Worm (Caenorhabditis elegans): ENCODE data around the gene rpl-20.

rpl-20 gene

DNA sequence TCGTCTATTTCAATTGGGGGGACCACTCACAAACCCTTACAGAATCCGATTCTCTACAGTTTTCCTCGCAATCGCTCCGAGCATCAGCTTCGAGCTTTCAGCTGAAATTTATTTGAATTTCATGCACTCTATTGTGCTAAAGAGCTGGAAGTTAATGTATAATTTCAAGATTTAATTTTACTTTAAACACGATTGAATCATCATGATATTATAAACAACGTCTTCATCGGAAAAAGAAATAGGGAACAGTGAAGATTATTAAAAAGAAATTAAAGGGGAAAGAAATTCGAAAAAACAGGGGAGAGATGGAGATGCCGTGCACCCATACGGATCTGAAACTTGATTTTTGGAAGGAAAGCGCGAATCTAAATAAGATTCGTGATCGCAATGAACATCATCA, 5.4 kb downstream of the rpl-20 start, which contains the start of gene hoe-1:
Gene hoe-1 (minus strand): TSS at position 101 of the 400 bp plus-strand sequence.
- TF ChIP-seq attf-3 (GFP tag; conservative IDR thresholded peaks at IDR 0.05) (no peak), bed-1 (GFP tag; IDR thresholded peaks at IDR 0.05) (no peak), snpc-4 (GFP tag; optimal IDR thresholded peaks at IDR 0.05) (no peak), snpc-4 (tag; optimal IDR thresholded peaks at IDR 0.05) (peak in 1 of 4 experiments; percentile 42), Y53G8AR.9 (GFP tag; conservative IDR thresholded peaks at IDR 0.05) (0 out of 2 replicates have a peak, but pooled peaks have one; percentile 64), ztf-18 (tag; optimal IDR thresholded peaks at IDR 0.05) (peak; percentile 70), lsy-27 (tag; optimal IDR thresholded peaks at IDR 0.05; ENCODE audit: borderline replicate concordance, insufficient read depth) (no peak), hsf-1 (GFP tag; IDR thresholded peaks at IDR 0.05) (0 out of 2 replicates have a peak, but pooled peaks have one; percentile 34), madf-6 (GFP tag; IDR thresholded peaks at IDR 0.05) (0 out of 2 replicates have a peak, but pooled peaks have one; percentile 10), repo-1 (tag; optimal IDR thresholded peaks at IDR 0.05) (no peak), F57C9.4 (tag; optimal IDR thresholded peaks at IDR 0.05) (no peak), snpc-3.4 (tag; optimal IDR thresholded peaks at IDR 0.05) (peak; percentile 50), sptf-2 (GFP tag; optimal IDR thresholded peaks at IDR 0.05) (no peak), F49E8.2 (tag; optimal IDR thresholded peaks at IDR 0.05; ENCODE audit: insufficient read depth) (peak; percentile 26), ceh-100 (GFP tag; IDR thresholded peaks at IDR 0.05) (0 out of 2 replicates have a peak, but pooled peaks have one; percentile 32), attf-6 (GFP tag; IDR thresholded peaks at IDR 0.05) (peak; percentile 8; the same call in 1 of the 2 replicates), lin-26 (GFP tag; IDR thresholded peaks at IDR 0.05) (0 out of 2 replicates have a peak, but pooled peaks have one; percentile 48)

DNA sequence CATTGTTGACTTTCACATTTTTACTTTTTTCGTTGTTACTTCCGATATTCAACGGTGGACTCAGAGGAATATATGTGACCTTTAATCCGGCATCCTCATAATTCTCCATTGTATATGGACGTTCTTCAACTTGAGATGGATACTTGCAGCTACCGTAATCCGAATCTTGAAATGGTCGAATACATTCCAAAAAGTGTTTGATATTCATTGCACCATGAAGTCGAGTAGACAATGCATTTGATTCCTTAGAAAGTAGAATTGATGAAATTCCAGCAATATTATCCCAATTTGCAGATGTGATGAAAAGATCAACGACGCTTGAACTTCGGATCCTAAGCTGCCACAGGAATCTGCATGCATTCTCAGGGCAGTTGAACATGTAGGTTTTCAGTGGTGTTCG, 7.1 kb downstream of the rpl-20 start:
- TF ChIP-seq F23B12.7 (tag; optimal IDR thresholded peaks at IDR 0.05; ENCODE audit: insufficient read depth), result no peak
- no peak for TF ChIP-seq efl-1 (GFP tag; optimal IDR thresholded peaks at IDR 0.05)
- TF ChIP-seq mxl-1 (tag; optimal IDR thresholded peaks at IDR 0.05), result no peak
- no peak for TF ChIP-seq egl-18 (GFP tag; IDR thresholded peaks at IDR 0.05)
- no peak for TF ChIP-seq sea-2 (GFP tag; IDR thresholded peaks at IDR 0.05)
- no peak for TF ChIP-seq tbp1 (GFP tag; optimal IDR thresholded peaks at IDR 0.05)
- TF ChIP-seq T26A5.8 (tag; optimal IDR thresholded peaks at IDR 0.05), result no peak
- TF ChIP-seq nhr-90 (tag; optimal IDR thresholded peaks at IDR 0.05), result no peak
- TF ChIP-seq K11D2.4 (GFP tag; IDR thresholded peaks at IDR 0.05), result no peak
- no peak for TF ChIP-seq snpc-3.4 (tag; optimal IDR thresholded peaks at IDR 0.05)
- no peak for TF ChIP-seq Y95B8A.8 (GFP tag; IDR thresholded peaks at IDR 0.05)
- TF ChIP-seq ztf-6 (GFP tag; IDR thresholded peaks at IDR 0.05), result no peak
- TF ChIP-seq F49E8.2 (tag; optimal IDR thresholded peaks at IDR 0.05; ENCODE audit: insufficient read depth), result no peak
- TF ChIP-seq F57A8.1 (GFP tag; optimal IDR thresholded peaks at IDR 0.05), result no peak
- TF ChIP-seq hrde-1 (tag; optimal IDR thresholded peaks at IDR 0.05; ENCODE audit: borderline replicate concordance), result no peak

DNA sequence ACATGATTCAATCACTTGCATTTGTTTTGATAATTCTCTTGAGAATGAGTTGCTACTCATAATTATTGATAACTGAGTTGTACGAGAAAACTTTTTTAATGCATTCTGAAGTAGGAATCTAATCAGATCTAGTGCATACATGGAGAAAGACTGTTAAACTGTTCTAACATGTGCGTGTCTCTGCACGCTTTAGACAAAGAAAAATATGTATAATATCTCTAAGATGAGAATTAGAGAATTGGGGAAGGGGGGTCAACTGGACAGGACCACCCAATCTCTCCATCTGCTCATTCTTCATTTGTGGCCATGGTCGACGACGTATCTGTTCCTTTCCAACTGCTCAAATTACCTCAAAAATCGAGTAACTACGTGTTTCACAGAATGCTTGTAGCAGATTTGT, 12.3 kb downstream of the rpl-20 start, which contains the start of gene fbxb-78:
Gene fbxb-78 (plus strand): TSS at position 301 of the 400 bp plus-strand sequence.
- TF ChIP-seq fkh-3 (tag; optimal IDR thresholded peaks at IDR 0.05), result no peak

DNA sequence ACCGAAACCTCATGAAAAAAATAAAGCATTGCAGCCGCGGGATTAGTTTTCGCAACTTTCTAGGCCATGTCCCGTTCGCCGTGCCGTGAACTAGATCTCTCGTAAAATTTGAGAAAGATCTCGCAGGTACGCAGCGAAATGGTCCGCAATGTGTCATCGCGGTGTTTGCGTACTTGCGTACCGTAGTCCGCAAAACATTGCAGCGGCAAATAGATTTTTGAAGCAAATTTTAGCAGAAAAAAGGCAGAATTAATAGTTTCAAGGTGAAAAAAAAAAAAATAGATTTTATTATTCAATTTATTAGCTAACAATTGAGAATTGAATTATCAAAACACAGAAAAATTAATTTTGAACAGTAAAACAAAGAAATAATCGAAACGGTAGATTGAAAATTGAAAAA, 21.6 kb downstream of the rpl-20 start:
- TF ChIP-seq Y67H2A.10 (GFP tag; conservative IDR thresholded peaks at IDR 0.05) (peak; percentile 98), cebp-1 (GFP tag; IDR thresholded peaks at IDR 0.05) (peak; percentile 97), cebp-1 (tag; optimal IDR thresholded peaks at IDR 0.05) (peak; percentile 95), egl-44 (GFP tag; IDR thresholded peaks at IDR 0.05) (peak; percentile 99), C17E4.6 (GFP tag; IDR thresholded peaks at IDR 0.05) (peak; percentile 99), madf-3 (GFP tag; IDR thresholded peaks at IDR 0.05) (peak; percentile 97), Y53G8AR.9 (GFP tag; conservative IDR thresholded peaks at IDR 0.05) (peak; percentile 99), unc-130 (GFP tag; optimal IDR thresholded peaks at IDR 0.05) (peak; percentile 90), C06A6.2 (GFP tag; conservative IDR thresholded peaks at IDR 0.05) (peak; percentile 99), sea-2 (GFP tag; IDR thresholded peaks at IDR 0.05) (peak; percentile 100), hsf-1 (GFP tag; IDR thresholded peaks at IDR 0.05) (peak; percentile 94), madf-6 (GFP tag; IDR thresholded peaks at IDR 0.05) (peak; percentile 89; the same call in 1 of the 2 replicates), Y79H2A.3 (GFP tag; conservative IDR thresholded peaks at IDR 0.05) (peak; percentile 96), ekl-4 (GFP tag; IDR thresholded peaks at IDR 0.05) (peak; percentile 98), egrh-3 (GFP tag; IDR thresholded peaks at IDR 0.05) (peak; percentile 94), let-526 (GFP tag; IDR thresholded peaks at IDR 0.05) (peak; percentile 98), K12H6.12 (tag; optimal IDR thresholded peaks at IDR 0.05) (peak; percentile 94)
